Fruit fly (Drosophila melanogaster) whole organism, embryonic: ENCODE measurements around the gene AP-1-2beta.

ENCODE experiments used
- ATbp ChIP-seq: fragments of 200-800 bp; sonication (Bioruptor generic); optimal IDR thresholded peaks from 2 replicates; lab custom pipeline; 2017; ENCODE audit warnings: missing biosample characterization, mild to moderate bottlenecking, missing genetic modification characterization, missing genetic modification reagents
- Abd-B ChIP-seq: fragments of 200-800 bp; sonication (Bioruptor generic); optimal IDR thresholded peaks from 2 replicates; lab custom pipeline; 2018; ENCODE audit warnings: missing biosample characterization, mild to moderate bottlenecking, missing genetic modification characterization, moderate library complexity
- Ada2b ChIP-seq: fragments of 200-800 bp; sonication (Bioruptor generic); IDR thresholded peaks from 2 replicates; pipeline ENCODE4 v1.3.6; 2022; ENCODE audit warnings: missing biosample characterization, missing genetic modification characterization
- CG10654 ChIP-seq: fragments of 200-800 bp; sonication (Bioruptor generic); optimal IDR thresholded peaks from 2 replicates; lab custom pipeline; 2016; ENCODE audit warnings: missing biosample characterization, missing genetic modification characterization
- CG10979 ChIP-seq: fragments of 200-800 bp; sonication (Bioruptor generic); optimal IDR thresholded peaks from 2 replicates; lab custom pipeline; 2018; ENCODE audit warnings: missing biosample characterization, mild to moderate bottlenecking, missing genetic modification characterization, moderate library complexity
- CG11696 ChIP-seq: fragments of 200-800 bp; sonication (Bioruptor generic); IDR thresholded peaks from 2 replicates; pipeline ENCODE4 v1.3.6; 2022; ENCODE audit warnings: missing biosample characterization, missing genetic modification characterization
- CG12391 ChIP-seq: fragments of 200-800 bp; sonication (Bioruptor generic); optimal IDR thresholded peaks from 3 replicates; lab custom pipeline; 2018; ENCODE audit warnings: missing biosample characterization, mild to moderate bottlenecking, missing genetic modification characterization, moderate library complexity
- CG14441 ChIP-seq: fragments of 200-800 bp; sonication (Bioruptor generic); IDR thresholded peaks from 2 replicates; pipeline ENCODE4 v1.3.6; 2022; ENCODE audit warnings: missing biosample characterization, missing genetic modification characterization
- CG14667 ChIP-seq: fragments of 200-800 bp; sonication (Bioruptor generic); IDR thresholded peaks from 2 replicates; pipeline ENCODE4 v1.3.6; 2022; ENCODE audit warnings: missing biosample characterization, missing genetic modification characterization
- CG15696 ChIP-seq: fragments of 200-800 bp; sonication (Bioruptor generic); optimal IDR thresholded peaks from 2 replicates; lab custom pipeline; 2019; ENCODE audit warnings: missing biosample characterization, mild to moderate bottlenecking, missing genetic modification characterization, moderate library complexity
- CG1647 ChIP-seq: fragments of 200-800 bp; sonication (Bioruptor generic); optimal IDR thresholded peaks from 3 replicates; lab custom pipeline; 2016; ENCODE audit warnings: missing biosample characterization, missing genetic modification characterization
- CG18011 ChIP-seq: fragments of 200-800 bp; sonication (Bioruptor generic); optimal IDR thresholded peaks from 2 replicates; lab custom pipeline; 2017; ENCODE audit warnings: missing biosample characterization, missing genetic modification characterization, mild to moderate bottlenecking, moderate library complexity, missing genotype
- CG2202 ChIP-seq: fragments of 200-800 bp; sonication (Bioruptor generic); optimal IDR thresholded peaks from 2 replicates; lab custom pipeline; 2018; ENCODE audit warnings: missing biosample characterization, mild to moderate bottlenecking, missing genetic modification characterization
- CG3407 ChIP-seq: fragments of 200-800 bp; sonication (Bioruptor generic); optimal IDR thresholded peaks from 2 replicates; lab custom pipeline; 2018; ENCODE audit warnings: missing biosample characterization, mild to moderate bottlenecking, missing genetic modification characterization
- CG34422 ChIP-seq: fragments of 200-800 bp; sonication (Bioruptor generic); IDR thresholded peaks from 3 replicates; pipeline ENCODE4 v1.3.6; 2022; ENCODE audit warnings: missing biosample characterization, missing genetic modification characterization
- CG3847 ChIP-seq: fragments of 200-800 bp; sonication (Bioruptor generic); IDR thresholded peaks from 2 replicates; pipeline ENCODE4 v1.3.6; 2022; ENCODE audit warnings: missing biosample characterization, missing genetic modification characterization
- CG6689 ChIP-seq: fragments of 200-800 bp; sonication (Bioruptor generic); IDR thresholded peaks from 2 replicates; pipeline ENCODE4 v1.3.6; 2022; ENCODE audit warnings: missing biosample characterization, missing genetic modification characterization
- CG7556 ChIP-seq: fragments of 200-800 bp; sonication (Bioruptor generic); optimal IDR thresholded peaks from 2 replicates; lab custom pipeline; 2017; ENCODE audit warnings: missing biosample characterization, mild to moderate bottlenecking, missing genetic modification characterization
- CG7786 ChIP-seq: fragments of 200-800 bp; sonication (Bioruptor generic); optimal IDR thresholded peaks from 2 replicates; lab custom pipeline; 2016; ENCODE audit warnings: missing biosample characterization, missing genetic modification characterization
- CG8944 ChIP-seq: fragments of 200-800 bp; sonication (Bioruptor generic); optimal IDR thresholded peaks from 3 replicates; lab custom pipeline; 2016; ENCODE audit warnings: missing biosample characterization, missing genetic modification characterization
- CG9727 ChIP-seq: fragments of 200-800 bp; sonication (Bioruptor generic); optimal IDR thresholded peaks from 3 replicates; lab custom pipeline; 2017; ENCODE audit warnings: missing biosample characterization, mild to moderate bottlenecking, missing genetic modification characterization
- D ChIP-seq, 2 experiments: fragments of 200-800 bp in 1 of 2; fragments of >200 bp in 1 of 2; sonication (Bioruptor generic) in 1 of 2; optimal IDR thresholded peaks; 2 replicates in 1 of 2; 3 replicates in 1 of 2; lab custom pipeline; 2017; ENCODE audit warnings: mild to moderate bottlenecking in 1 of 2, missing biosample characterization in 1 of 2, missing genetic modification characterization in 1 of 2, missing genetic modification reagents in 1 of 2
- Doc3 ChIP-seq: fragments of 200-800 bp; sonication (Bioruptor generic); IDR thresholded peaks from 3 replicates; pipeline ENCODE4 v1.3.6; 2022; ENCODE audit warnings: missing biosample characterization, missing genetic modification characterization; ENCODE audit not compliant: partially characterized antibody
- Gug ChIP-seq: fragments of 200-800 bp; sonication (Bioruptor generic); IDR thresholded peaks from 4 replicates; pipeline ENCODE4 v1.3.6; 2022; ENCODE audit warnings: missing biosample characterization, missing genetic modification characterization
- Hmx ChIP-seq: fragments of 200-800 bp; sonication (Bioruptor generic); optimal IDR thresholded peaks from 2 replicates; lab custom pipeline; 2016; ENCODE audit warnings: missing biosample characterization, missing genetic modification characterization
- Lim3 ChIP-seq: fragments of 200-800 bp; sonication (Bioruptor generic); IDR thresholded peaks from 2 replicates; pipeline ENCODE4 v1.3.6; 2022; ENCODE audit warnings: missing biosample characterization, missing genetic modification characterization
- Max ChIP-seq: fragments of 200-800 bp; sonication (Bioruptor generic); optimal IDR thresholded peaks from 2 replicates; lab custom pipeline; 2016; ENCODE audit warnings: missing biosample characterization, mild to moderate bottlenecking, missing genetic modification characterization
- Med ChIP-seq: fragments of 200-800 bp; sonication (Bioruptor generic); peaks from one replicate; lab custom pipeline; 2016; ENCODE audit warnings: missing biosample characterization, missing genetic modification characterization, mild to moderate bottlenecking, inconsistent platforms, moderate library complexity
- NFAT ChIP-seq: fragments of 200-800 bp; sonication (Bioruptor generic); IDR thresholded peaks from 2 replicates; pipeline ENCODE4 v1.3.6; 2022; ENCODE audit warnings: missing biosample characterization, missing genetic modification characterization
- Pdp1 ChIP-seq, 2 experiments: fragments of 200-800 bp; sonication (Bioruptor generic); optimal IDR thresholded peaks; 3 replicates each; lab custom pipeline; 2016; ENCODE audit warnings: missing biosample characterization in 2 of 2, missing genetic modification characterization in 2 of 2, mild to moderate bottlenecking in 1 of 2, moderate library complexity in 1 of 2
- Rfx ChIP-seq: fragments of 200-800 bp; sonication (Bioruptor generic); IDR thresholded peaks from 2 replicates; pipeline ENCODE4 v1.3.6; 2022; ENCODE audit warnings: missing biosample characterization, missing genetic modification characterization
- YL-1 ChIP-seq: fragments of 200-800 bp; sonication (Bioruptor generic); optimal IDR thresholded peaks from 3 replicates; lab custom pipeline; 2017; ENCODE audit warnings: missing biosample characterization, mild to moderate bottlenecking, missing genetic modification characterization
- ap ChIP-seq: fragments of 200-800 bp; sonication (Bioruptor generic); IDR thresholded peaks from 2 replicates; pipeline ENCODE4 v1.3.6; 2022; ENCODE audit warnings: missing biosample characterization, missing genetic modification characterization
- cad ChIP-seq: fragments of >200 bp; optimal IDR thresholded peaks from 2 replicates; lab custom pipeline; 2017; ENCODE audit warnings: missing biosample characterization, missing genetic modification characterization
- her ChIP-seq: fragments of 200-800 bp; sonication (Bioruptor generic); optimal IDR thresholded peaks from 2 replicates; lab custom pipeline; 2016; ENCODE audit warnings: missing biosample characterization, missing genetic modification characterization
- hkb ChIP-seq, 2 experiments: fragments of 200-800 bp in 1 of 2; fragments of >200 bp in 1 of 2; sonication (Bioruptor generic) in 1 of 2; IDR thresholded peaks in 1 of 2; optimal IDR thresholded peaks in 1 of 2; 2 replicates each; pipeline versions ENCODE4 v1.3.6 to Lab custom; 2017 to 2022; ENCODE audit warnings: missing biosample characterization in 1 of 2, missing genetic modification characterization in 1 of 2
- insv ChIP-seq, 2 experiments: fragments of 200-800 bp; sonication (Bioruptor generic); optimal IDR thresholded peaks; 3 replicates each; lab custom pipeline; 2016 to 2018; ENCODE audit warnings: missing biosample characterization in 2 of 2, missing genetic modification characterization in 2 of 2
- kah ChIP-seq: fragments of 200-800 bp; sonication (Bioruptor generic); optimal IDR thresholded peaks from 2 replicates; lab custom pipeline; 2018; ENCODE audit warnings: missing biosample characterization, mild to moderate bottlenecking, missing genetic modification characterization
- nau ChIP-seq: fragments of 200-800 bp; sonication (Bioruptor generic); optimal IDR thresholded peaks from 3 replicates; lab custom pipeline; 2017; ENCODE audit warnings: missing biosample characterization, mild to moderate bottlenecking, missing genetic modification characterization, missing genetic modification reagents
- nmo ChIP-seq: fragments of 200-800 bp; sonication (Bioruptor generic); optimal IDR thresholded peaks from 2 replicates; lab custom pipeline; 2018; ENCODE audit warnings: missing biosample characterization, mild to moderate bottlenecking, missing genetic modification characterization, moderate library complexity
- odd ChIP-seq: fragments of 200-800 bp; sonication (Bioruptor generic); optimal IDR thresholded peaks from 2 replicates; lab custom pipeline; 2017; ENCODE audit warnings: missing biosample characterization, mild to moderate bottlenecking, missing genetic modification characterization
- pros ChIP-seq: fragments of 200-800 bp; sonication (Bioruptor generic); optimal IDR thresholded peaks from 3 replicates; lab custom pipeline; 2019; ENCODE audit warnings: missing biosample characterization, mild to moderate bottlenecking, missing genetic modification characterization, moderate library complexity
- psq ChIP-seq: fragments of 200-800 bp; sonication (Bioruptor generic); optimal IDR thresholded peaks from 2 replicates; lab custom pipeline; 2017; ENCODE audit warnings: missing biosample characterization, missing genetic modification characterization
- sd ChIP-seq: fragments of 200-800 bp; sonication (Bioruptor generic); optimal IDR thresholded peaks from 3 replicates; lab custom pipeline; 2018; ENCODE audit warnings: missing biosample characterization, mild to moderate bottlenecking, missing genetic modification characterization, moderate library complexity
- sima ChIP-seq: fragments of 200-800 bp; sonication (Bioruptor generic); optimal IDR thresholded peaks from 2 replicates; lab custom pipeline; 2016; ENCODE audit warnings: missing biosample characterization, missing genetic modification characterization
- trem ChIP-seq: fragments of 200-800 bp; optimal IDR thresholded peaks from 3 replicates; lab custom pipeline; 2019; ENCODE audit warnings: missing biosample characterization, mild to moderate bottlenecking, missing genetic modification characterization, moderate library complexity
- vvl ChIP-seq: fragments of 200-800 bp; sonication (Bioruptor generic); IDR thresholded peaks from 2 replicates; pipeline ENCODE4 v1.3.6; 2022; ENCODE audit warnings: missing biosample characterization, missing genetic modification characterization
- zf30C ChIP-seq: fragments of 200-800 bp; sonication (Bioruptor generic); optimal IDR thresholded peaks from 3 replicates; lab custom pipeline; 2018; ENCODE audit warnings: missing biosample characterization, mild to moderate bottlenecking, missing genetic modification characterization

Gene AP-1-2beta

dm6 chrX:19696845-19697244 is 34.0 kb upstream of the AP-1-2beta start, which contains the start of gene Cdc42 (continued):
- TF ChIP-seq CG34422 (GFP tag; lab: Robert Waterston, UW) = 0 out of 3 replicates have a peak, but pooled peaks have one; percentile 31
- TF ChIP-seq CG12391 (tag; lab: Kevin White, UChicago) = peak; percentile 5
- TF ChIP-seq CG10654 (GFP tag; lab: Kevin White, UChicago) = no peak
- 0 out of 2 replicates have a peak, but pooled peaks have one; percentile 16 for TF ChIP-seq NFAT
- no peak for TF ChIP-seq Abd-B (GFP tag; lab: Kevin White, UChicago)
- no peak for TF ChIP-seq CG11696 (GFP tag; lab: Robert Waterston, UW)
- no peak for TF ChIP-seq Ada2b (GFP tag; lab: Robert Waterston, UW)
- TF ChIP-seq Med (GFP tag; lab: Kevin White, UChicago) = peak; percentile 87
- TF ChIP-seq CG14441 (GFP tag; lab: Robert Waterston, UW) = no peak
- peak; percentile 19 for TF ChIP-seq trem (tag; lab: Kevin White, UChicago)
- peak; percentile 43; the same call in 1 of the 2 replicates for TF ChIP-seq Rfx
- TF ChIP-seq, all 482 proteins: peak for 56

- TF ChIP-seq cad (GFP tag; lab: Kevin White, UChicago) = no peak
- no peak for TF ChIP-seq CG7556 (GFP tag; lab: Kevin White, UChicago)
- no peak for TF ChIP-seq CG7786
- TF ChIP-seq sima (GFP tag; lab: Kevin White, UChicago) = no peak
- no peak for TF ChIP-seq sd (tag; lab: Kevin White, UChicago)
- no peak for TF ChIP-seq vvl (GFP tag; lab: Robert Waterston, UW)
- TF ChIP-seq CG6689 (GFP tag; lab: Robert Waterston, UW) = no peak
- TF ChIP-seq Lim3 (GFP tag; lab: Robert Waterston, UW) = no peak
- no peak for TF ChIP-seq zf30C
- TF ChIP-seq YL-1 (GFP tag; lab: Kevin White, UChicago) = peak; percentile 37
- TF ChIP-seq CG9727 (GFP tag; lab: Kevin White, UChicago) = no peak
- TF ChIP-seq Pdp1 (GFP tag; optimal IDR thresholded peaks at IDR 0.05; lab: Kevin White, UChicago) = peak in 1 of 2 experiments; percentile 6
- TF ChIP-seq odd (GFP tag; lab: Kevin White, UChicago) = no peak
- no peak for TF ChIP-seq CG3847 (GFP tag; lab: Robert Waterston, UW)
- TF ChIP-seq CG18011 = no peak
- no peak for TF ChIP-seq her (GFP tag; lab: Kevin White, UChicago)
- no peak for TF ChIP-seq hkb (optimal IDR thresholded peaks at IDR 0.05; lab: Kevin White, UChicago)
- TF ChIP-seq hkb (GFP tag; IDR thresholded peaks at IDR 0.05; lab: Robert Waterston, UW) = no peak
- no peak for TF ChIP-seq CG2202 (tag; lab: Kevin White, UChicago)
- TF ChIP-seq CG1647 (GFP tag; lab: Kevin White, UChicago) = no peak
- TF ChIP-seq nau (GFP tag; lab: Kevin White, UChicago) = no peak
- TF ChIP-seq ATbp (GFP tag; lab: Kevin White, UChicago) = peak; percentile 23
- no peak for TF ChIP-seq Max
- peak; percentile 44 for TF ChIP-seq CG15696 (tag; lab: Kevin White, UChicago)
- TF ChIP-seq Gug (GFP tag; lab: Robert Waterston, UW) = no peak
- no peak for TF ChIP-seq ap (GFP tag; lab: Robert Waterston, UW)
- no peak for TF ChIP-seq pros
- TF ChIP-seq CG10979 (tag; lab: Kevin White, UChicago) = no peak
- TF ChIP-seq CG34422 (GFP tag; lab: Robert Waterston, UW) = no peak
- TF ChIP-seq CG14667 (GFP tag; lab: Robert Waterston, UW) = no peak
- TF ChIP-seq CG3407 (GFP tag; lab: Kevin White, UChicago) = no peak
- TF ChIP-seq psq (GFP tag; lab: Kevin White, UChicago) = peak; percentile 2
- no peak for TF ChIP-seq D (optimal IDR thresholded peaks at IDR 0.05; lab: Kevin White, UChicago)
- no peak for TF ChIP-seq D (GFP tag; optimal IDR thresholded peaks at IDR 0.05; lab: Kevin White, UChicago)
- TF ChIP-seq CG8944 (GFP tag; lab: Kevin White, UChicago) = no peak
- TF ChIP-seq Doc3 (GFP tag; lab: Robert Waterston, UW) = no peak
- TF ChIP-seq insv (GFP tag; optimal IDR thresholded peaks at IDR 0.05; lab: Kevin White, UChicago) = peak; percentile 65 to 93
- no peak for TF ChIP-seq nmo (GFP tag; lab: Kevin White, UChicago)
- TF ChIP-seq Hmx (GFP tag; lab: Kevin White, UChicago) = no peak
- no peak for TF ChIP-seq kah (GFP tag; lab: Kevin White, UChicago)
Measured at dm6 chrX:19697255-19697877, 33.4 kb upstream of the AP-1-2beta start.
